Worm (Caenorhabditis elegans): ENCODE results near the gene T02E9.5.

DNA sequence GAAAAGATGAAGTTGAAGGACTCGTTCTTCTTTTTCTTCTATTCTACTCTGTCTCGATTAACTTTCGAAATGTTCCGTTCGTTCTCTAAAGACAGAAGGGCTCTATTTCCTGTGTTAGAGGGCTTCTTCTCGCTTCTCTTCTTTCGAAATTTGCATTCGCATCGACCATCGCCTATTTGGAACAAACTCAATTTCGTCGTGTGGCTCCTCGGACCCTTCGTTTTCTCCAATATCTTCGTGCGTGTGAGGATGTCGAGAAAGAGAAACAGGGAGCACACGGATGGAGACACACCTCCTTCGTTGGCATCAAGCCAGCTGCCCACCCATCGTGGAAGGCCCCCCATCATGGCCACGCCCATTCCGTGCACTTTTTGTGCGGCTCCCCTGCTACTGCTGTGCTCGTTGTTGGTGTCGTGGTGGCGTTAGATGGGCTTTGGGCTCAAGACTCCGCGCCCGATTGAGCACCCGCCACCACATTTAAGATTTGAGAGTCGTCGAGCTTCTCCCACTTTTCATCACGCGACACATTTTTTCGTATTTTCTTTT is 830 bp upstream of the T02E9.5 start:
- TF ChIP-seq him-1 (tag; optimal IDR thresholded peaks at IDR 0.05) (no peak), W03F9.2 (tag; optimal IDR thresholded peaks at IDR 0.05) (no peak), dao-5 (tag; optimal IDR thresholded peaks at IDR 0.05) (no peak)

All from whole organism, L4/young adult.